Fruit fly (Drosophila melanogaster): Measurements from ENCODE around the gene CG31735.
A peak's percentile ranks its signal among the peaks of the same experiment; 100 is the strongest.

Gene CG31735

dm6 chr2L:15912901-15913673 lies 17.8 kb downstream of the CG31735 start:
- no peak for TF ChIP-seq Pif1B (GFP tag; optimal IDR thresholded peaks at IDR 0.05)
- TF ChIP-seq Snoo (tag; optimal IDR thresholded peaks at IDR 0.05) = peak; percentile 10
- peak; percentile 23 for TF ChIP-seq CG8159 (tag; optimal IDR thresholded peaks at IDR 0.05)
- no peak for TF ChIP-seq fd96Ca (GFP tag; IDR thresholded peaks at IDR 0.05)
- TF ChIP-seq CG10348 (GFP tag; IDR thresholded peaks at IDR 0.05) = no peak
- no peak for TF ChIP-seq rn (GFP tag; IDR thresholded peaks at IDR 0.05)
- no peak for TF ChIP-seq Pif1A (GFP tag; optimal IDR thresholded peaks at IDR 0.05)
- peak; percentile 53 for TF ChIP-seq CG32121 (GFP tag; IDR thresholded peaks at IDR 0.05)
- no peak for TF ChIP-seq D1 (tag; optimal IDR thresholded peaks at IDR 0.05)
- peak; percentile 72 for TF ChIP-seq EcR (GFP tag; optimal IDR thresholded peaks at IDR 0.05)
- TF ChIP-seq CG4496 (GFP tag; IDR thresholded peaks at IDR 0.05) = no peak; the same call in 2 of the 3 replicates
- TF ChIP-seq CG17806 (tag; optimal IDR thresholded peaks at IDR 0.05) = no peak
- no peak for TF ChIP-seq CG15710 (tag; optimal IDR thresholded peaks at IDR 0.05)
- TF ChIP-seq Ets98B (GFP tag; IDR thresholded peaks at IDR 0.05) = no peak
- TF ChIP-seq CG9948 (tag; optimal IDR thresholded peaks at IDR 0.05) = peak; percentile 2
- TF ChIP-seq CG34367 (tag; optimal IDR thresholded peaks at IDR 0.05) = no peak

dm6 chr2L:15913674-15914037 lies 18.4 kb downstream of the CG31735 start:
- TF ChIP-seq rn (GFP tag; IDR thresholded peaks at IDR 0.05) (no peak), CG32121 (GFP tag; IDR thresholded peaks at IDR 0.05) (no peak), D1 (tag; optimal IDR thresholded peaks at IDR 0.05) (no peak), fd96Ca (GFP tag; IDR thresholded peaks at IDR 0.05) (no peak), CG8159 (tag; optimal IDR thresholded peaks at IDR 0.05) (no peak), CG15710 (tag; optimal IDR thresholded peaks at IDR 0.05) (no peak)

- TF ChIP-seq CG34367 (tag; optimal IDR thresholded peaks at IDR 0.05) (no peak), CG8301 (tag; optimal IDR thresholded peaks at IDR 0.05) (no peak), Pif1A (GFP tag; optimal IDR thresholded peaks at IDR 0.05) (no peak), CG15710 (tag; optimal IDR thresholded peaks at IDR 0.05) (no peak), CG9948 (tag; optimal IDR thresholded peaks at IDR 0.05) (no peak), CG8159 (tag; optimal IDR thresholded peaks at IDR 0.05) (no peak)
Observed at dm6 chr2L:15916588-15916987, 21.3 kb downstream of the CG31735 start, which contains the start of gene CG13244. Gene CG13244 (plus strand): TSS chr2L:15916888.

- no peak for TF ChIP-seq Pif1A (GFP tag; optimal IDR thresholded peaks at IDR 0.05)
- no peak for TF ChIP-seq CG9948 (tag; optimal IDR thresholded peaks at IDR 0.05)
- no peak for TF ChIP-seq Snoo (tag; optimal IDR thresholded peaks at IDR 0.05)
- no peak for TF ChIP-seq Pif1B (GFP tag; optimal IDR thresholded peaks at IDR 0.05)
- no peak for TF ChIP-seq D1 (tag; optimal IDR thresholded peaks at IDR 0.05)
- TF ChIP-seq rn (GFP tag; IDR thresholded peaks at IDR 0.05) = no peak
- TF ChIP-seq EcR (GFP tag; optimal IDR thresholded peaks at IDR 0.05) = no peak
- no peak for TF ChIP-seq CG17806 (tag; optimal IDR thresholded peaks at IDR 0.05)
- TF ChIP-seq Ets98B (GFP tag; IDR thresholded peaks at IDR 0.05) = no peak
- no peak for TF ChIP-seq CG4496 (GFP tag; IDR thresholded peaks at IDR 0.05)
- TF ChIP-seq CG15710 (tag; optimal IDR thresholded peaks at IDR 0.05) = no peak
- no peak for TF ChIP-seq fd96Ca (GFP tag; IDR thresholded peaks at IDR 0.05)
- TF ChIP-seq CG34367 (tag; optimal IDR thresholded peaks at IDR 0.05) = no peak
- TF ChIP-seq CG8159 (tag; optimal IDR thresholded peaks at IDR 0.05) = no peak
- TF ChIP-seq CG8301 (tag; optimal IDR thresholded peaks at IDR 0.05) = no peak
- no peak for TF ChIP-seq CG32121 (GFP tag; IDR thresholded peaks at IDR 0.05)
- no peak for TF ChIP-seq CG12605 (GFP tag; IDR thresholded peaks at IDR 0.05)
- TF ChIP-seq CG13204 (GFP tag; optimal IDR thresholded peaks at IDR 0.05) = no peak
- no peak for TF ChIP-seq CG10348 (GFP tag; IDR thresholded peaks at IDR 0.05)
Observed at dm6 chr2L:15923095-15923494, 27.8 kb downstream of the CG31735 start, which contains the start of gene CG4793. Gene CG4793 (plus strand): TSS chr2L:15923395.

- TF ChIP-seq CG13204 (GFP tag; optimal IDR thresholded peaks at IDR 0.05) = no peak
- no peak for TF ChIP-seq EcR (GFP tag; optimal IDR thresholded peaks at IDR 0.05)
- TF ChIP-seq Ets98B (GFP tag; IDR thresholded peaks at IDR 0.05) = no peak
- no peak for TF ChIP-seq CG34367 (tag; optimal IDR thresholded peaks at IDR 0.05)
- no peak for TF ChIP-seq CG32121 (GFP tag; IDR thresholded peaks at IDR 0.05)
Observed at dm6 chr2L:15936138-15936537, 40.9 kb downstream of the CG31735 start.

- TF ChIP-seq CG8159 (tag; optimal IDR thresholded peaks at IDR 0.05) = no peak
- TF ChIP-seq CG8301 (tag; optimal IDR thresholded peaks at IDR 0.05) = no peak
- TF ChIP-seq CG9948 (tag; optimal IDR thresholded peaks at IDR 0.05) = no peak
Observed at dm6 chr2L:15941141-15941540, 45.9 kb downstream of the CG31735 start, which contains the start of gene CG12448. Gene CG12448 (plus strand): TSS chr2L:15941441.

All from whole organism, pupa.